Fruit fly (Drosophila melanogaster) whole organism, pupa: ENCODE results near the gene Uck.

Experiments
- CG10348 ChIP-seq: fragments of 200-800 bp; sonication (Bioruptor generic); IDR thresholded peaks from 2 replicates; pipeline ENCODE4 v1.3.6; 2022; ENCODE audit warnings: missing biosample characterization, missing genetic modification characterization
- CG14655 ChIP-seq: fragments of 200-800 bp; sonication (Bioruptor generic); optimal IDR thresholded peaks from 3 replicates; lab custom pipeline; 2017; ENCODE audit warnings: mild to moderate bottlenecking, missing biosample characterization, missing genetic modification reagents, missing genetic modification characterization
- CG15710 ChIP-seq: fragments of 200-800 bp; sonication (Bioruptor generic); optimal IDR thresholded peaks from 2 replicates; lab custom pipeline; 2018; ENCODE audit warnings: missing biosample characterization, mild to moderate bottlenecking, missing genetic modification characterization, moderate library complexity
- CG17806 ChIP-seq: fragments of 200-800 bp; sonication (Bioruptor generic); optimal IDR thresholded peaks from 2 replicates; lab custom pipeline; 2018; ENCODE audit warnings: missing biosample characterization, mild to moderate bottlenecking, missing genetic modification characterization, moderate library complexity
- CG32121 ChIP-seq: fragments of 200-800 bp; sonication (Bioruptor generic); IDR thresholded peaks from 2 replicates; pipeline ENCODE4 v1.3.6; 2022; ENCODE audit warnings: missing biosample characterization, missing genetic modification characterization
- CG4496 ChIP-seq: fragments of 200-800 bp; sonication (Bioruptor generic); IDR thresholded peaks from 3 replicates; pipeline ENCODE4 v1.3.6; 2022; ENCODE audit warnings: missing biosample characterization, missing genetic modification characterization
- CG8159 ChIP-seq: fragments of 200-800 bp; sonication (Bioruptor generic); optimal IDR thresholded peaks from 3 replicates; lab custom pipeline; 2018; ENCODE audit warnings: missing biosample characterization, mild to moderate bottlenecking, missing genetic modification characterization, moderate library complexity
- CG8301 ChIP-seq: fragments of 200-800 bp; sonication (Bioruptor generic); optimal IDR thresholded peaks from 2 replicates; lab custom pipeline; 2018; ENCODE audit warnings: missing biosample characterization, mild to moderate bottlenecking, missing genetic modification characterization
- CG9948 ChIP-seq: fragments of 200-800 bp; sonication (Bioruptor generic); optimal IDR thresholded peaks from 2 replicates; lab custom pipeline; 2018; ENCODE audit warnings: missing biosample characterization, mild to moderate bottlenecking, missing genetic modification characterization, moderate library complexity
- EcR ChIP-seq: fragments of 200-800 bp; sonication (Bioruptor generic); optimal IDR thresholded peaks from 3 replicates; lab custom pipeline; 2019; ENCODE audit warnings: missing biosample characterization, missing genetic modification characterization, mild to moderate bottlenecking, moderate library complexity, missing genetic modification reagents
- Pif1A ChIP-seq: fragments of 200-800 bp; sonication (Bioruptor generic); optimal IDR thresholded peaks from 3 replicates; lab custom pipeline; 2016; ENCODE audit warnings: missing biosample characterization, missing genetic modification characterization
- Pif1B ChIP-seq: fragments of 200-800 bp; sonication (Bioruptor generic); optimal IDR thresholded peaks from 3 replicates; lab custom pipeline; 2016; ENCODE audit warnings: missing biosample characterization, missing genetic modification characterization

- no peak for TF ChIP-seq CG10348
- TF ChIP-seq Pif1B: no peak
- TF ChIP-seq CG8301 (tag; lab: Kevin White, UChicago): no peak
- no peak for TF ChIP-seq CG17806 (tag; lab: Kevin White, UChicago)
- TF ChIP-seq CG32121: no peak
- no peak for TF ChIP-seq CG14655 (GFP tag; lab: Kevin White, UChicago)
- no peak for TF ChIP-seq EcR (GFP tag; lab: Kevin White, UChicago)
- TF ChIP-seq CG8159 (tag; lab: Kevin White, UChicago): no peak
- no peak for TF ChIP-seq CG15710 (tag; lab: Kevin White, UChicago)
- no peak for TF ChIP-seq Pif1A (GFP tag; lab: Kevin White, UChicago)
- no peak for TF ChIP-seq CG9948
- no peak for TF ChIP-seq CG4496 (GFP tag; lab: Robert Waterston, UW)
Observed at dm6 chr3R:24297444-24298146, 7.6 kb downstream of the Uck start.
